Fruit fly (Drosophila melanogaster): Measurements from ENCODE around the gene Tsp66E.
A peak's percentile ranks its signal among the peaks of the same experiment; 100 is the strongest.

Gene Tsp66E

DNA sequence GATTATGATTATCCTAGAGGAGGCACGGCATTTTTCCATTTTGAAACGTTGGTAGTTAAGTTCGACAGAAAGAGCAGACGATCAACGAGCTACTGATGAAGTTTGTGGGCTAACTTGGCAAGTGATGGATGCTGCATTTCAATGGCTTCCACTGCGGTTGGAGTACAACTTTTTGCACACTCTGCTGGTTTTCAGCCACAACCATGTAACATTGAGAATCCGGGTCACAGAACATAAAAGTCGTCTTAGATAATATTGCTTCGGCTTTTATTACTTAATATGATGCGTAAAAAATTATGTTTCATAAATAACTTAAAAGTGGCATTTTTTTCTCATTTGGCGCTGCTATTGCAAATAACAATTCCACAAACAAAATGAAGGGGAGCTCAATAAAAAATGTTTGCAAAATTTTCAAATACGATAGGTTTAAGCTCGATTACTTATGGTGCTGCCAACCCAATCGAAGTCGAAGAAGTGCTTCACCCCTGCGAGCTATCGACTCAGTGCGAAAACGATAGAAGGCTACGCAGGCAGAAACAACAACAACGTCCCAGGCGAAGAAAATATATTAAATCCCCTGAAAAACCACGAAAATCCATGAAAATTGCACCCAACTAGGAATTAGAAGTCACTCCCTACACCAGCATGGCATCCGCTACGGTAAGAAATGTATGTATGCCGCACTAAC lies 54.2 kb downstream of the Tsp66E start, which contains the start of the genes CG5653 and CG5021 (continued):
- peak; percentile 58 for TF ChIP-seq CG2116 (GFP tag; optimal IDR thresholded peaks at IDR 0.05)
- TF ChIP-seq CG2129 (GFP tag; IDR thresholded peaks at IDR 0.05; ENCODE audit: partially characterized antibody) = no peak
- TF ChIP-seq CG16813 (GFP tag; IDR thresholded peaks at IDR 0.05; ENCODE audit: partially characterized antibody) = peak; percentile 49; the same call in 1 of the 3 replicates
- peak; percentile 24 for TF ChIP-seq Med (GFP tag)
- no peak for TF ChIP-seq CG5180 (GFP tag; optimal IDR thresholded peaks at IDR 0.05)
- peak; percentile 62; the same call in 1 of the 2 replicates for TF ChIP-seq MBD-R2 (GFP tag; IDR thresholded peaks at IDR 0.05)
- TF ChIP-seq stwl (tag; optimal IDR thresholded peaks at IDR 0.05) = peak; percentile 53
- TF ChIP-seq CG4617 (GFP tag; optimal IDR thresholded peaks at IDR 0.05; ENCODE audit: borderline replicate concordance) = peak; percentile 19
- TF ChIP-seq az2 (GFP tag; optimal IDR thresholded peaks at IDR 0.05) = no peak
- no peak for TF ChIP-seq CG17385 (GFP tag; optimal IDR thresholded peaks at IDR 0.05)
- peak; percentile 75; the same call in 1 of the 2 replicates for TF ChIP-seq Bgb (GFP tag; IDR thresholded peaks at IDR 0.05; ENCODE audit: partially characterized antibody)
- TF ChIP-seq Dp (GFP tag; optimal IDR thresholded peaks at IDR 0.05) = peak; percentile 95
- peak; percentile 63; the same call in 2 of the 3 replicates for TF ChIP-seq Opbp (GFP tag; IDR thresholded peaks at IDR 0.05; ENCODE audit: partially characterized antibody)
- TF ChIP-seq HmgZ (tag; optimal IDR thresholded peaks at IDR 0.05) = peak; percentile 47
- TF ChIP-seq Xrp1 (GFP tag; IDR thresholded peaks at IDR 0.05) = 0 out of 2 replicates have a peak, but pooled peaks have one; percentile 8
- TF ChIP-seq ken (GFP tag; IDR thresholded peaks at IDR 0.05) = no peak
- TF ChIP-seq Sry-δ (GFP tag; optimal IDR thresholded peaks at IDR 0.05) = peak; percentile 88
- peak; percentile 57 for TF ChIP-seq unc-4 (GFP tag; IDR thresholded peaks at IDR 0.05; ENCODE audit: partially characterized antibody)
- no peak for TF ChIP-seq Hand (GFP tag; optimal IDR thresholded peaks at IDR 0.05)
- no peak for TF ChIP-seq CG17361 (GFP tag; IDR thresholded peaks at IDR 0.05)
- TF ChIP-seq CkIIα-i1 (GFP tag; IDR thresholded peaks at IDR 0.05) = no peak
- TF ChIP-seq amos (GFP tag; IDR thresholded peaks at IDR 0.05; ENCODE audit: partially characterized antibody) = peak; percentile 57; the same call in 1 of the 2 replicates
- no peak for TF ChIP-seq Hmr (GFP tag; optimal IDR thresholded peaks at IDR 0.05)
- TF ChIP-seq CG15514 (GFP tag; optimal IDR thresholded peaks at IDR 0.05) = peak; percentile 55
- peak; percentile 65 for TF ChIP-seq tna (GFP tag; IDR thresholded peaks at IDR 0.05; ENCODE audit: partially characterized antibody)
- no peak for TF ChIP-seq ewg (GFP tag; optimal IDR thresholded peaks at IDR 0.05)
- TF ChIP-seq CG6813 (GFP tag; optimal IDR thresholded peaks at IDR 0.05) = no peak
- no peak for TF ChIP-seq CG7556 (GFP tag; optimal IDR thresholded peaks at IDR 0.05)
- TF ChIP-seq usp (GFP tag; optimal IDR thresholded peaks at IDR 0.05) = no peak
- peak; percentile 75; the same call in 2 of the 3 replicates for TF ChIP-seq CG6791 (GFP tag; IDR thresholded peaks at IDR 0.05; ENCODE audit: partially characterized antibody)
- TF ChIP-seq CG7963 (GFP tag; IDR thresholded peaks at IDR 0.05; ENCODE audit: partially characterized antibody) = peak; percentile 68
- peak; percentile 56; the same call in 2 of the 3 replicates for TF ChIP-seq vnd (GFP tag; IDR thresholded peaks at IDR 0.05; ENCODE audit: partially characterized antibody)
- peak; percentile 82 for TF ChIP-seq ftz-f1 (GFP tag; optimal IDR thresholded peaks at IDR 0.05)
- peak; percentile 98 for TF ChIP-seq trem (tag; optimal IDR thresholded peaks at IDR 0.05)
- no peak for TF ChIP-seq Rx (GFP tag; IDR thresholded peaks at IDR 0.05)
- no peak for TF ChIP-seq Meics (GFP tag; optimal IDR thresholded peaks at IDR 0.05)
- peak; percentile 93 for TF ChIP-seq CG7928 (GFP tag; optimal IDR thresholded peaks at IDR 0.05)
- no peak for TF ChIP-seq cg (GFP tag; optimal IDR thresholded peaks at IDR 0.05)
- TF ChIP-seq Dref (GFP tag; IDR thresholded peaks at IDR 0.05) = peak; percentile 96
- peak; percentile 52; the same call in 1 of the 2 replicates for TF ChIP-seq rib (GFP tag; IDR thresholded peaks at IDR 0.05)
- TF ChIP-seq wor (GFP tag; IDR thresholded peaks at IDR 0.05) = no peak
- peak; percentile 51; the same call in 1 of the 3 replicates for TF ChIP-seq zen2 (GFP tag; IDR thresholded peaks at IDR 0.05; ENCODE audit: partially characterized antibody)
- TF ChIP-seq Scr (GFP tag; IDR thresholded peaks at IDR 0.05; ENCODE audit: partially characterized antibody) = peak; percentile 47
- TF ChIP-seq crp (GFP tag; optimal IDR thresholded peaks at IDR 0.05) = peak in 1 of 2 experiments; percentile 68
- peak; percentile 68; the same call in 2 of the 3 replicates for TF ChIP-seq HLH4C (GFP tag; IDR thresholded peaks at IDR 0.05; ENCODE audit: partially characterized antibody)
- TF ChIP-seq Atf-2 (GFP tag; optimal IDR thresholded peaks at IDR 0.05) = no peak
